Worm (Caenorhabditis elegans) whole organism, young adult: ENCODE data around the gene F41F3.9.

Source experiments
- fkh-3 ChIP-seq: sonication (generic microtip); optimal IDR thresholded peaks from 2 replicates; lab custom pipeline; 2016; ENCODE audit warnings: mild to moderate bottlenecking, missing genetic modification characterization, missing compliant biosample characterization
- let-607 ChIP-seq, 2 experiments: fragments of 200-800 bp in 1 of 2; sonication (Bioruptor generic) in 1 of 2; sonication (generic microtip) in 1 of 2; optimal IDR thresholded peaks; 2 replicates each; lab custom pipeline; 2016 to 2018; ENCODE audit warnings: mild to moderate bottlenecking in 2 of 2, missing compliant biosample characterization in 2 of 2, missing genetic modification characterization in 2 of 2, moderate library complexity in 2 of 2, missing genotype in 1 of 2
- lin-40 ChIP-seq: sonication (generic microtip); optimal IDR thresholded peaks from 2 replicates; lab custom pipeline; 2016; ENCODE audit warnings: missing genetic modification characterization, mild to moderate bottlenecking, missing compliant biosample characterization, missing genotype, missing genetic modification reagents
- nfya-1 ChIP-seq: sonication (generic microtip); optimal IDR thresholded peaks from 2 replicates; lab custom pipeline; 2017; ENCODE audit warnings: antibody characterized with exemption, missing compliant biosample characterization, missing genetic modification characterization, borderline replicate concordance; ENCODE audit not compliant: insufficient read depth
- sdz-38 ChIP-seq: sonication (generic microtip); optimal IDR thresholded peaks from 2 replicates; lab custom pipeline; 2016; ENCODE audit warnings: missing genotype, missing genetic modification characterization, missing compliant biosample characterization
- somi-1 ChIP-seq: fragments of 200-800 bp; sonication (Bioruptor generic); optimal IDR thresholded peaks from 2 replicates; lab custom pipeline; 2018; ENCODE audit warnings: mild to moderate bottlenecking, missing genetic modification characterization, missing compliant biosample characterization
- unc-130 ChIP-seq: sonication (generic microtip); optimal IDR thresholded peaks from 2 replicates; lab custom pipeline; 2016; ENCODE audit warnings: missing genetic modification reagents, missing genetic modification characterization, missing compliant biosample characterization
- unc-62 ChIP-seq: fragments of 150-350 bp; optimal IDR thresholded peaks from 2 replicates; lab custom pipeline; 2014; ENCODE audit warnings: missing biosample characterization, missing genetic modification reagents, missing genetic modification characterization

DNA sequence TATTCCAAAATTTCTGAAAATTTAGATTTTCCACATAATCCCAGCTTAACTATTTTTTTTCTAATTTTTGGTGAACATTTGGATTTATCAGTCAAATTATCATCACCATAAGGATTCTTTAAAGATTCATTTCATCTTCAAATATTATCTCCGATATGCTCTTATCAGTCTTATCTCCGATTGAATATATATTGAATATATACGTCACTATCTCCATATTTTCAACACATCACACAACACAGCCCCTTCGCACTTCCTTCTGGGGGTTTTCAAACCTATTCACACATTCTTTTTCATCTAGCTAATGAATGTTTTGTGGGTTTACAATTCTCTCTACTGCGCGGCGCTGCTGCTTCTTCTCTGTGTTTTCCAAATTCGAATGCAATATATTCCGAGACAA is 43.4 kb downstream of the F41F3.9 start:
- TF ChIP-seq fkh-3 (tag; lab: Kevin White, UChicago) (no peak), unc-130 (GFP tag; lab: Kevin White, UChicago) (no peak), lin-40 (tag; lab: Kevin White, UChicago) (no peak), sdz-38 (tag; lab: Kevin White, UChicago) (no peak), let-607 (tag; optimal IDR thresholded peaks at IDR 0.05; lab: Kevin White, UChicago) (no peak), unc-62 (GFP tag; lab: Kevin White, UChicago) (no peak), nfya-1 (no peak), somi-1 (GFP tag; lab: Kevin White, UChicago) (no peak)
